Worm (Caenorhabditis elegans) whole organism, L4 larva: ENCODE data around the gene T16G12.1.

Source experiments
- F26F4.8 ChIP-seq: fragments of 200-800 bp; sonication (Bioruptor generic); conservative IDR thresholded peaks from 2 replicates; pipeline ENCODE4 v1.3.6; 2022; ENCODE audit warnings: missing genetic modification characterization, missing compliant biosample characterization
- F37D6.2 ChIP-seq: sonication (generic microtip); optimal IDR thresholded peaks from 2 replicates; lab custom pipeline; 2016; ENCODE audit warnings: mild to moderate bottlenecking, missing genetic modification characterization, missing compliant biosample characterization
- T20F7.1 ChIP-seq: fragments of 200-800 bp; sonication (Bioruptor generic); optimal IDR thresholded peaks from 2 replicates; lab custom pipeline; 2018; ENCODE audit warnings: mild to moderate bottlenecking, missing genetic modification characterization, missing compliant biosample characterization
- T26A8.4 ChIP-seq: fragments of 200-800 bp; sonication (Bioruptor generic); IDR thresholded peaks from 2 replicates; pipeline ENCODE4 v1.3.6; 2022; ENCODE audit warnings: missing genetic modification characterization, missing compliant biosample characterization
- Y105C5A.15 ChIP-seq: fragments of 200-800 bp; sonication (Bioruptor generic); IDR thresholded peaks from 2 replicates; pipeline ENCODE4 v1.3.6; 2022; ENCODE audit warnings: missing genetic modification characterization, missing compliant biosample characterization
- Y48G9A.11 ChIP-seq: fragments of 200-800 bp; sonication (Bioruptor generic); IDR thresholded peaks from 2 replicates; pipeline ENCODE4 v1.3.6; 2022; ENCODE audit warnings: missing genetic modification reagents, missing genetic modification characterization, missing compliant biosample characterization
- Y5F2A.4 ChIP-seq: fragments of 200-800 bp; sonication (Bioruptor generic); optimal IDR thresholded peaks from 2 replicates; lab custom pipeline; 2018; ENCODE audit warnings: mild to moderate bottlenecking, missing genetic modification characterization, missing compliant biosample characterization
- Y75B8A.6 ChIP-seq: fragments of 200-800 bp; sonication (Bioruptor generic); IDR thresholded peaks from 2 replicates; pipeline ENCODE4 v1.3.6; 2022; ENCODE audit warnings: missing genetic modification reagents, missing genetic modification characterization, missing compliant biosample characterization
- aha-1 ChIP-seq: fragments of 150-350 bp; peaks from one replicate; lab custom pipeline; 2014; ENCODE audit warnings: missing biosample characterization, missing genetic modification characterization
- aly-2 ChIP-seq: sonication (generic microtip); optimal IDR thresholded peaks from 2 replicates; lab custom pipeline; 2018; ENCODE audit warnings: missing biosample characterization, missing genetic modification characterization
- attf-4 ChIP-seq: sonication (generic microtip); optimal IDR thresholded peaks from 3 replicates; lab custom pipeline; 2017; ENCODE audit warnings: missing biosample characterization, missing genetic modification characterization
- ceh-28 ChIP-seq: fragments of 150-350 bp; optimal IDR thresholded peaks from 2 replicates; lab custom pipeline; 2014; ENCODE audit warnings: missing biosample characterization, missing genetic modification reagents, missing genetic modification characterization
- ceh-32 ChIP-seq: sonication (generic microtip); optimal IDR thresholded peaks from 2 replicates; lab custom pipeline; 2016; ENCODE audit warnings: mild to moderate bottlenecking, missing genetic modification characterization, missing compliant biosample characterization; ENCODE audit not compliant: poor library complexity
- ceh-62 ChIP-seq: sonication (generic microtip); optimal IDR thresholded peaks from 2 replicates; lab custom pipeline; 2017; ENCODE audit warnings: missing biosample characterization, missing genetic modification characterization
- cey-2 ChIP-seq: sonication (generic microtip); optimal IDR thresholded peaks from 3 replicates; lab custom pipeline; 2017; ENCODE audit warnings: missing genetic modification characterization, mild to moderate bottlenecking, missing compliant biosample characterization, antibody characterized with exemption, borderline replicate concordance; ENCODE audit not compliant: insufficient read depth
- daf-19 ChIP-seq: fragments of 200-800 bp; sonication (Bioruptor generic); conservative IDR thresholded peaks from 2 replicates; pipeline ENCODE4 v1.3.6; 2022; ENCODE audit warnings: missing genetic modification characterization, missing compliant biosample characterization
- daf-8 ChIP-seq: fragments of 200-800 bp; sonication (Bioruptor generic); IDR thresholded peaks from 2 replicates; pipeline ENCODE4 v1.3.6; 2022; ENCODE audit warnings: missing genetic modification characterization, missing compliant biosample characterization
- dmd-6 ChIP-seq: fragments of 200-800 bp; sonication (Bioruptor generic); IDR thresholded peaks from 2 replicates; pipeline ENCODE4 v1.3.6; 2022; ENCODE audit warnings: missing genetic modification reagents, missing genetic modification characterization, missing compliant biosample characterization
- dmd-8 ChIP-seq: fragments of 200-800 bp; sonication (Bioruptor generic); IDR thresholded peaks from 2 replicates; pipeline ENCODE4 v1.3.6; 2022; ENCODE audit warnings: missing genetic modification characterization, missing compliant biosample characterization
- dpl-1 ChIP-seq: fragments of 150-350 bp; optimal IDR thresholded peaks from 2 replicates; lab custom pipeline; 2014; ENCODE audit warnings: missing biosample characterization, missing genetic modification reagents, missing genetic modification characterization
- duxl-1 ChIP-seq: sonication (generic microtip); optimal IDR thresholded peaks from 2 replicates; lab custom pipeline; 2016; ENCODE audit warnings: mild to moderate bottlenecking, missing genetic modification characterization, moderate library complexity, missing compliant biosample characterization; ENCODE audit not compliant: poor library complexity
- fos-1 ChIP-seq: fragments of 150-350 bp; optimal IDR thresholded peaks from 2 replicates; lab custom pipeline; 2014; ENCODE audit warnings: missing biosample characterization, missing genetic modification characterization
- hif-1 ChIP-seq, 2 experiments: sonication (generic microtip); optimal IDR thresholded peaks; 2 replicates each; lab custom pipeline; 2016 to 2017; ENCODE audit warnings: missing compliant biosample characterization in 2 of 2, missing genetic modification characterization in 2 of 2, missing genetic modification reagents in 2 of 2, missing genotype in 2 of 2, mild to moderate bottlenecking in 1 of 2
- hlh-30 ChIP-seq: sonication (generic microtip); optimal IDR thresholded peaks from 2 replicates; lab custom pipeline; 2017; ENCODE audit warnings: antibody characterized with exemption, mild to moderate bottlenecking, missing genetic modification characterization, missing compliant biosample characterization; ENCODE audit not compliant: insufficient read depth
- jun-1 ChIP-seq: fragments of 150-350 bp; optimal IDR thresholded peaks from 2 replicates; lab custom pipeline; 2014; ENCODE audit warnings: missing biosample characterization, missing genetic modification reagents, missing genetic modification characterization
- lim-7 ChIP-seq: fragments of 200-800 bp; sonication (Bioruptor generic); IDR thresholded peaks from 2 replicates; pipeline ENCODE4 v1.3.6; 2022; ENCODE audit warnings: missing genetic modification characterization, missing compliant biosample characterization
- lin-1 ChIP-seq: fragments of 200-800 bp; sonication (Bioruptor generic); IDR thresholded peaks from 2 replicates; pipeline ENCODE4 v1.3.6; 2022; ENCODE audit warnings: missing genetic modification reagents, missing genetic modification characterization, missing compliant biosample characterization
- lin-13 ChIP-seq: fragments of 150-350 bp; optimal IDR thresholded peaks from 2 replicates; lab custom pipeline; 2014; ENCODE audit warnings: missing biosample characterization, missing genetic modification reagents, missing genetic modification characterization
- lin-15B ChIP-seq: fragments of 150-350 bp; sonication (generic microtip); optimal IDR thresholded peaks from 3 replicates; lab custom pipeline; 2014; ENCODE audit warnings: missing biosample characterization, missing genetic modification characterization
- lin-29 ChIP-seq: fragments of 200-800 bp; sonication (Bioruptor generic); IDR thresholded peaks from 2 replicates; pipeline ENCODE4 v1.3.6; 2022; ENCODE audit warnings: missing genetic modification reagents, missing genetic modification characterization, missing compliant biosample characterization
- lin-38 ChIP-seq: fragments of 200-800 bp; sonication (Bioruptor generic); IDR thresholded peaks from 2 replicates; pipeline ENCODE4 v1.3.6; 2022; ENCODE audit warnings: missing genetic modification reagents, missing genetic modification characterization, missing compliant biosample characterization
- lir-3 ChIP-seq: sonication (generic microtip); optimal IDR thresholded peaks from 2 replicates; lab custom pipeline; 2016; ENCODE audit warnings: mild to moderate bottlenecking, missing genetic modification characterization, missing compliant biosample characterization
- lsy-2 ChIP-seq, 2 experiments: fragments of 150-350 bp in 1 of 2; sonication (generic microtip) in 1 of 2; optimal IDR thresholded peaks; 2 replicates each; lab custom pipeline; 2014 to 2017; ENCODE audit warnings: missing biosample characterization in 2 of 2, missing genetic modification characterization in 2 of 2
- mes-2 ChIP-seq: sonication (generic microtip); optimal IDR thresholded peaks from 2 replicates; lab custom pipeline; 2016; ENCODE audit warnings: missing genotype, mild to moderate bottlenecking, missing genetic modification characterization, missing compliant biosample characterization; ENCODE audit not compliant: poor library complexity, severe bottlenecking
- mxl-3 ChIP-seq: fragments of 200-800 bp; sonication (Bioruptor generic); optimal IDR thresholded peaks from 2 replicates; lab custom pipeline; 2018; ENCODE audit warnings: mild to moderate bottlenecking, missing genetic modification characterization, missing compliant biosample characterization
- nhr-25 ChIP-seq: sonication (generic microtip); optimal IDR thresholded peaks from 2 replicates; lab custom pipeline; 2017; ENCODE audit warnings: missing genetic modification characterization, mild to moderate bottlenecking, missing compliant biosample characterization, antibody characterized with exemption, moderate library complexity, borderline replicate concordance; ENCODE audit not compliant: insufficient read depth
- nhr-42 ChIP-seq: fragments of 200-800 bp; sonication (Bioruptor generic); IDR thresholded peaks from 2 replicates; pipeline ENCODE4 v1.3.6; 2022; ENCODE audit warnings: missing genetic modification characterization, missing compliant biosample characterization
- nhr-6 ChIP-seq: fragments of 150-350 bp; optimal IDR thresholded peaks from 2 replicates; lab custom pipeline; 2014; ENCODE audit warnings: missing biosample characterization, missing genetic modification characterization
- pha-4 ChIP-seq, 2 experiments: fragments of 150-350 bp in 1 of 2; fragments of 200-800 bp in 1 of 2; sonication (Bioruptor generic) in 1 of 2; IDR thresholded peaks in 1 of 2; optimal IDR thresholded peaks in 1 of 2; 2 replicates each; pipeline versions ENCODE4 v1.3.6 to Lab custom; 2014 to 2022; ENCODE audit warnings: missing genetic modification characterization in 2 of 2, missing genetic modification reagents in 2 of 2, missing biosample characterization in 1 of 2, missing compliant biosample characterization in 1 of 2
- pqm-1 ChIP-seq: sonication (generic microtip); optimal IDR thresholded peaks from 2 replicates; lab custom pipeline; 2017; ENCODE audit warnings: missing biosample characterization, missing genetic modification characterization
- snpc-1.2 ChIP-seq: fragments of 200-800 bp; sonication (Bioruptor generic); IDR thresholded peaks from 2 replicates; pipeline ENCODE4 v1.3.6; 2022; ENCODE audit warnings: missing genetic modification reagents, missing genetic modification characterization, missing compliant biosample characterization
- tag-97 ChIP-seq: fragments of 200-800 bp; sonication (Bioruptor generic); IDR thresholded peaks from 2 replicates; pipeline ENCODE4 v1.3.6; 2022; ENCODE audit warnings: missing genetic modification characterization, missing compliant biosample characterization
- tra-1 ChIP-seq: fragments of 200-800 bp; sonication (Bioruptor generic); IDR thresholded peaks from 2 replicates; pipeline ENCODE4 v1.3.6; 2022; ENCODE audit warnings: missing genetic modification reagents, missing genetic modification characterization, missing compliant biosample characterization
- unc-130 ChIP-seq: sonication (generic microtip); optimal IDR thresholded peaks from 2 replicates; lab custom pipeline; 2016; ENCODE audit warnings: missing genetic modification reagents, missing genetic modification characterization, missing compliant biosample characterization
- unc-39 ChIP-seq: sonication (generic microtip); optimal IDR thresholded peaks from 2 replicates; lab custom pipeline; 2017; ENCODE audit warnings: missing biosample characterization, missing genetic modification characterization
- zag-1 ChIP-seq: fragments of 150-350 bp; optimal IDR thresholded peaks from 2 replicates; lab custom pipeline; 2014; ENCODE audit warnings: missing biosample characterization, missing genetic modification characterization
- ztf-11 ChIP-seq: fragments of 150-350 bp; optimal IDR thresholded peaks from 2 replicates; lab custom pipeline; 2014; ENCODE audit warnings: missing biosample characterization, missing genetic modification characterization

The T16G12.1 gene

DNA sequence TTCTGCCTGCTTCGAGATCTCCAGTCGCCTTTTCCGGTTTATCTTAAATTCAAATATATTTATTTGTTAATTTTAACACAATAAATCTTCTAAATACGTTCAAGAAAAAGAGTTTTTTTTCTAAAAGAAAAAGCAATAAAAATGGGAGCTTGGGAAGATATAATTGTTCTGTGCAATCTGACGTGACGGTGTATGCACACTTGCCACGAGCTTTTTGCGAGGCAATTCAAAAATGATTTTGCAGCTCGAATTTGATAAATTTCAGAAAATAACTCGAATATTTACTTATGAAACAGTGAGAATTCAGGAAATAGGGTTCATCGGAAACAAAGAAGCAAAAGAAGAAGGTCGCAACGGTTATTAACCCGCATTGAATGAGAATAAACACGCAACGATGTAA, 43.4 kb upstream of the T16G12.1 start:
- TF ChIP-seq F26F4.8 (no peak), dmd-6 (GFP tag; lab: Robert Waterston, UW) (no peak), hlh-30 (tag; lab: Kevin White, UChicago) (peak; percentile 11), lin-15B (tag; lab: Kevin White, UChicago) (no peak), ceh-28 (tag; lab: Kevin White, UChicago) (no peak), dpl-1 (GFP tag; lab: Kevin White, UChicago) (peak; percentile 69), Y48G9A.11 (no peak), attf-4 (tag; lab: Kevin White, UChicago) (no peak), tag-97 (GFP tag; lab: Robert Waterston, UW) (no peak), hif-1 (tag; optimal IDR thresholded peaks at IDR 0.05; lab: Kevin White, UChicago) (no peak), lir-3 (no peak), lin-38 (GFP tag; lab: Robert Waterston, UW) (0 out of 2 replicates have a peak, but pooled peaks have one; percentile 21), lin-1 (GFP tag; lab: Robert Waterston, UW) (no peak), pqm-1 (tag; lab: Kevin White, UChicago) (no peak), tra-1 (no peak), dmd-8 (GFP tag; lab: Robert Waterston, UW) (no peak), duxl-1 (tag; lab: Kevin White, UChicago) (no peak), T26A8.4 (no peak), aha-1 (tag; lab: Kevin White, UChicago) (no peak), mes-2 (peak; percentile 58), lin-29 (GFP tag; lab: Robert Waterston, UW) (no peak), lsy-2 (tag; optimal IDR thresholded peaks at IDR 0.05; lab: Kevin White, UChicago) (peak in 1 of 2 experiments; percentile 47), lin-13 (GFP tag; lab: Kevin White, UChicago) (no peak), unc-39 (tag; lab: Kevin White, UChicago) (no peak), unc-130 (GFP tag; lab: Kevin White, UChicago) (no peak), Y105C5A.15 (GFP tag; lab: Robert Waterston, UW) (no peak), fos-1 (tag; lab: Kevin White, UChicago) (no peak), Y75B8A.6 (GFP tag; lab: Robert Waterston, UW) (no peak), cey-2 (tag; lab: Kevin White, UChicago) (no peak), ztf-11 (tag; lab: Kevin White, UChicago) (no peak)

DNA sequence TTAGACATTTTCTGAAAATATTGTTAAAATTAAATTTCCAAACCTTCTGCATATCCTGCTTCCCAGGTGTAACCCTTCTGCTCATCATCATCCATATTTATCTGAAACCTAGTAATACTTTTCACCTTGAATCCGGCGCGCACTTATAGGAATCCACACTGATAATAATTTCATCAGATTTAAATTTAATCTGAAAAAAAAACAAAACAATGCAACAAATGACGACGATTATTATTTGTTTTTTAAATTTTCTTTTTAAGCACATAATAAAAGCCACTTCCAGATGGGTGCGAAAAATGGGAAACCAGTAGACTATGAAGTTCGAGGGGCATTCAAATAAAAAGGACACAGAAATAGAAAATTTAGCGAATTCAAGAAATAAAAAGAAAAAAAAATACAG, 41.0 kb upstream of the T16G12.1 start, which contains the start of gene gtf-2H2C:
gtf-2H2C (minus strand) TSS at position 101 of the 400 bp plus-strand sequence.
- TF ChIP-seq F37D6.2 (no peak), pha-4 (GFP tag; IDR thresholded peaks at IDR 0.05; lab: Robert Waterston, UW) (peak; percentile 7; the same call in 1 of the 2 replicates), pha-4 (tag; optimal IDR thresholded peaks at IDR 0.05; lab: Kevin White, UChicago) (no peak), nhr-25 (tag; lab: Kevin White, UChicago) (no peak), dmd-6 (GFP tag; lab: Robert Waterston, UW) (no peak), T20F7.1 (GFP tag; lab: Kevin White, UChicago) (no peak), aly-2 (tag; lab: Kevin White, UChicago) (no peak), snpc-1.2 (GFP tag; lab: Robert Waterston, UW) (no peak), dpl-1 (GFP tag; lab: Kevin White, UChicago) (no peak)
- TF ChIP-seq, all 104 proteins: peak for 1

DNA sequence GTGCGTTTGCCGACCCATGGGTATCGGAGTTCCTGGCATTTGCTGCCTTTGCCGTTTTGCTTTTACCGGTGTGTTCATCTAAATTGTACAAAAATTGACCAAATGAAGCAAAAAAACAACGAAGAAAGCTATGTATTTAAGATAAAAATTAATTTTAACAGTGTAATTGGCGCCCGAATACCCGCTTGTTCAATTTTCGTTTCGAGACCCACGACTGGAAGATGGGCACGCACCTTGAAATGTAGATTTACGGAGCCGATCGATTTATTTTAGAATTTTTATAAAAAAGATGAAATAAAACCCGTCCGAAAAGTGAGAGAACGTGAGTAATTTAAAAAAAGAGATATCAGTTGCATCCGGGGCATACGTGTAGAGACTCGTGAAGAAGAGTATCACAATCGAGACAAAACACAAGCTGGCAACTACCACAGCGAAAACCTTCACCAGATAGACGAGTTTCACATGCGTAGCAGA, 38.9 kb upstream of the T16G12.1 start, which contains the start of gene hal-2:
hal-2 (minus strand) TSS at position 424 of the 474 bp plus-strand sequence.
- TF ChIP-seq nhr-6 (no peak), dmd-8 (GFP tag; lab: Robert Waterston, UW) (no peak), jun-1 (tag; lab: Kevin White, UChicago) (no peak), ceh-32 (no peak), daf-8 (GFP tag; lab: Robert Waterston, UW) (no peak), cey-2 (tag; lab: Kevin White, UChicago) (no peak), lim-7 (GFP tag; lab: Robert Waterston, UW) (no peak), unc-39 (tag; lab: Kevin White, UChicago) (no peak), daf-19 (GFP tag; lab: Robert Waterston, UW) (no peak), Y5F2A.4 (GFP tag; lab: Kevin White, UChicago) (no peak), lsy-2 (tag; optimal IDR thresholded peaks at IDR 0.05; lab: Kevin White, UChicago) (no peak), lin-13 (GFP tag; lab: Kevin White, UChicago) (no peak), mxl-3 (no peak), nhr-42 (GFP tag; lab: Robert Waterston, UW) (no peak), F37D6.2 (no peak), zag-1 (no peak), ceh-62 (tag; lab: Kevin White, UChicago) (no peak)
